Fruit fly (Drosophila melanogaster) whole organism, embryonic: ENCODE measurements around the gene kay.

Experiments
- Abd-B ChIP-seq: fragments of 200-800 bp; sonication (Bioruptor generic); optimal IDR thresholded peaks from 2 replicates; lab custom pipeline; 2018; ENCODE audit warnings: missing biosample characterization, mild to moderate bottlenecking, missing genetic modification characterization, moderate library complexity
- B-H2 ChIP-seq: fragments of 200-800 bp; sonication (Bioruptor generic); optimal IDR thresholded peaks from 2 replicates; lab custom pipeline; 2018; ENCODE audit warnings: missing biosample characterization, mild to moderate bottlenecking, missing genetic modification characterization
- BEAF-32 ChIP-seq: fragments of 200-800 bp; sonication (Bioruptor generic); optimal IDR thresholded peaks from 3 replicates; lab custom pipeline; 2017; ENCODE audit warnings: missing biosample characterization, missing genetic modification characterization, mild to moderate bottlenecking, moderate library complexity, missing genetic modification reagents
- C15 ChIP-seq: fragments of 200-800 bp; sonication (Bioruptor generic); IDR thresholded peaks from 3 replicates; pipeline ENCODE4 v1.3.6; 2022; ENCODE audit warnings: missing biosample characterization, missing genetic modification characterization
- CG10431 ChIP-seq: fragments of 200-800 bp; sonication (Bioruptor generic); optimal IDR thresholded peaks from 3 replicates; lab custom pipeline; 2018; ENCODE audit warnings: missing biosample characterization, mild to moderate bottlenecking, missing genetic modification characterization
- CG10654 ChIP-seq: fragments of 200-800 bp; sonication (Bioruptor generic); optimal IDR thresholded peaks from 2 replicates; lab custom pipeline; 2016; ENCODE audit warnings: missing biosample characterization, missing genetic modification characterization
- CG11093 ChIP-seq: fragments of 200-800 bp; sonication (Bioruptor generic); IDR thresholded peaks from 3 replicates; pipeline ENCODE4 v1.3.6; 2022; ENCODE audit warnings: missing biosample characterization, missing genetic modification characterization
- CG11723 ChIP-seq: fragments of 200-800 bp; sonication (Bioruptor generic); optimal IDR thresholded peaks from 2 replicates; lab custom pipeline; 2017; ENCODE audit warnings: missing biosample characterization, mild to moderate bottlenecking, missing genetic modification characterization
- CG12391 ChIP-seq: fragments of 200-800 bp; sonication (Bioruptor generic); optimal IDR thresholded peaks from 3 replicates; lab custom pipeline; 2018; ENCODE audit warnings: missing biosample characterization, mild to moderate bottlenecking, missing genetic modification characterization, moderate library complexity
- CG14441 ChIP-seq: fragments of 200-800 bp; sonication (Bioruptor generic); IDR thresholded peaks from 2 replicates; pipeline ENCODE4 v1.3.6; 2022; ENCODE audit warnings: missing biosample characterization, missing genetic modification characterization
- CG14965 ChIP-seq: fragments of 200-800 bp; sonication (Bioruptor generic); optimal IDR thresholded peaks from 2 replicates; lab custom pipeline; 2016; ENCODE audit warnings: missing biosample characterization, missing genetic modification characterization, borderline replicate concordance
- CG15011 ChIP-seq: fragments of 200-800 bp; sonication (Bioruptor generic); optimal IDR thresholded peaks from 3 replicates; lab custom pipeline; 2018; ENCODE audit warnings: missing biosample characterization, mild to moderate bottlenecking, missing genetic modification characterization
- CG15269 ChIP-seq: fragments of 200-800 bp; sonication (Bioruptor generic); optimal IDR thresholded peaks from 2 replicates; lab custom pipeline; 2018; ENCODE audit warnings: missing biosample characterization, mild to moderate bottlenecking, missing genetic modification characterization, moderate library complexity
- CG17361 ChIP-seq: fragments of 200-800 bp; sonication (Bioruptor generic); IDR thresholded peaks from 3 replicates; pipeline ENCODE4 v1.3.6; 2022; ENCODE audit warnings: missing biosample characterization, missing genetic modification characterization
- CG31224 ChIP-seq: fragments of 200-800 bp; sonication (Bioruptor generic); IDR thresholded peaks from 2 replicates; pipeline ENCODE4 v1.3.6; 2022; ENCODE audit warnings: missing biosample characterization, missing genetic modification characterization
- CG6765 ChIP-seq: fragments of 200-800 bp; sonication (Bioruptor generic); optimal IDR thresholded peaks from 3 replicates; lab custom pipeline; 2017; ENCODE audit warnings: missing biosample characterization, mild to moderate bottlenecking, missing genetic modification characterization
- CG9215 ChIP-seq: fragments of 200-800 bp; sonication (Bioruptor generic); IDR thresholded peaks from 2 replicates; pipeline ENCODE4 v1.3.6; 2022; ENCODE audit warnings: missing biosample characterization, missing genetic modification characterization
- CG9437 ChIP-seq: fragments of 200-800 bp; sonication (Bioruptor generic); optimal IDR thresholded peaks from 2 replicates; lab custom pipeline; 2018; ENCODE audit warnings: missing biosample characterization, mild to moderate bottlenecking, missing genetic modification characterization
- Fer1 ChIP-seq: fragments of 200-800 bp; sonication (Bioruptor generic); optimal IDR thresholded peaks from 2 replicates; lab custom pipeline; 2017; ENCODE audit warnings: missing biosample characterization, mild to moderate bottlenecking, missing genetic modification characterization
- Gug ChIP-seq: fragments of 200-800 bp; sonication (Bioruptor generic); IDR thresholded peaks from 4 replicates; pipeline ENCODE4 v1.3.6; 2022; ENCODE audit warnings: missing biosample characterization, missing genetic modification characterization
- HLH4C ChIP-seq: fragments of 200-800 bp; sonication (Bioruptor generic); IDR thresholded peaks from 3 replicates; pipeline ENCODE4 v1.3.6; 2022; ENCODE audit warnings: missing biosample characterization, missing genetic modification characterization; ENCODE audit not compliant: partially characterized antibody
- HmgD ChIP-seq: fragments of 200-800 bp; sonication (Bioruptor generic); optimal IDR thresholded peaks from 3 replicates; lab custom pipeline; 2016; ENCODE audit warnings: missing biosample characterization, missing genetic modification characterization
- Hmx ChIP-seq: fragments of 200-800 bp; sonication (Bioruptor generic); optimal IDR thresholded peaks from 2 replicates; lab custom pipeline; 2016; ENCODE audit warnings: missing biosample characterization, missing genetic modification characterization
- Hr39 ChIP-seq: fragments of >200 bp; optimal IDR thresholded peaks from 2 replicates; lab custom pipeline; 2017
- MBD-R2 ChIP-seq: fragments of 200-800 bp; sonication (Bioruptor generic); IDR thresholded peaks from 2 replicates; pipeline ENCODE4 v1.3.6; 2022; ENCODE audit warnings: missing biosample characterization, missing genetic modification characterization
- Meics ChIP-seq: fragments of 200-800 bp; sonication (Bioruptor generic); optimal IDR thresholded peaks from 2 replicates; lab custom pipeline; 2017; ENCODE audit warnings: missing biosample characterization, mild to moderate bottlenecking, missing genetic modification characterization
- Neu2 ChIP-seq: fragments of 200-800 bp; sonication (Bioruptor generic); optimal IDR thresholded peaks from 3 replicates; lab custom pipeline; 2016; ENCODE audit warnings: missing biosample characterization, missing genetic modification characterization, borderline replicate concordance
- amos ChIP-seq: fragments of 200-800 bp; sonication (Bioruptor generic); IDR thresholded peaks from 2 replicates; pipeline ENCODE4 v1.3.6; 2022; ENCODE audit warnings: missing biosample characterization, missing genetic modification characterization; ENCODE audit not compliant: partially characterized antibody
- aop ChIP-seq: fragments of 200-800 bp; sonication (Bioruptor generic); IDR thresholded peaks from 2 replicates; pipeline ENCODE4 v1.3.6; 2022; ENCODE audit warnings: missing biosample characterization, missing genetic modification characterization
- br ChIP-seq: fragments of >200 bp; optimal IDR thresholded peaks from 2 replicates; lab custom pipeline; 2017
- crp ChIP-seq, 2 experiments: fragments of 200-800 bp; sonication (Bioruptor generic); optimal IDR thresholded peaks; 2 replicates in 1 of 2; 3 replicates in 1 of 2; lab custom pipeline; 2017; ENCODE audit warnings: missing biosample characterization in 2 of 2, missing genetic modification characterization in 2 of 2, mild to moderate bottlenecking in 1 of 2, moderate library complexity in 1 of 2
- dati ChIP-seq: fragments of 200-800 bp; sonication (Bioruptor generic); IDR thresholded peaks from 2 replicates; pipeline ENCODE4 v1.3.6; 2022; ENCODE audit warnings: missing biosample characterization, missing genetic modification characterization
- ems ChIP-seq: fragments of 200-800 bp; sonication (Bioruptor generic); optimal IDR thresholded peaks from 3 replicates; lab custom pipeline; 2016; ENCODE audit warnings: missing biosample characterization, missing genetic modification characterization
- eve ChIP-seq, 2 experiments: fragments of >200 bp; optimal IDR thresholded peaks; 2 replicates each; lab custom pipeline; 2017; ENCODE audit warnings: missing biosample characterization in 2 of 2, missing genetic modification characterization in 2 of 2
- fd102C ChIP-seq: fragments of 200-800 bp; sonication (Bioruptor generic); optimal IDR thresholded peaks from 2 replicates; lab custom pipeline; 2018; ENCODE audit warnings: missing biosample characterization, mild to moderate bottlenecking, missing genetic modification characterization, moderate library complexity
- gce ChIP-seq: fragments of 200-800 bp; sonication (Bioruptor generic); IDR thresholded peaks from 3 replicates; pipeline ENCODE4 v1.3.6; 2022; ENCODE audit warnings: missing biosample characterization, missing genetic modification characterization
- mam ChIP-seq: fragments of 200-800 bp; sonication (Bioruptor generic); optimal IDR thresholded peaks from 3 replicates; lab custom pipeline; 2016; ENCODE audit warnings: missing biosample characterization, missing genetic modification characterization
- psq ChIP-seq: fragments of 200-800 bp; sonication (Bioruptor generic); optimal IDR thresholded peaks from 2 replicates; lab custom pipeline; 2017; ENCODE audit warnings: missing biosample characterization, missing genetic modification characterization
- salm ChIP-seq: fragments of 200-800 bp; sonication (Bioruptor generic); optimal IDR thresholded peaks from 2 replicates; lab custom pipeline; 2018; ENCODE audit warnings: missing biosample characterization, mild to moderate bottlenecking, missing genetic modification characterization
- sc ChIP-seq, 3 experiments: fragments of >200 bp in 2 of 3; fragments of 200-800 bp in 1 of 3; sonication (Bioruptor generic) in 1 of 3; optimal IDR thresholded peaks; 2 replicates in 2 of 3; 3 replicates in 1 of 3; lab custom pipeline; 2017; ENCODE audit warnings: mild to moderate bottlenecking in 1 of 3, missing biosample characterization in 1 of 3, missing genetic modification characterization in 1 of 3, missing genetic modification reagents in 1 of 3
- sens-2 ChIP-seq: fragments of 200-800 bp; sonication (Bioruptor generic); IDR thresholded peaks from 2 replicates; pipeline ENCODE4 v1.3.6; 2022; ENCODE audit warnings: missing biosample characterization, missing genetic modification characterization
- slbo ChIP-seq: fragments of 200-800 bp; sonication (Bioruptor generic); IDR thresholded peaks from 2 replicates; pipeline ENCODE4 v1.3.6; 2022; ENCODE audit warnings: missing biosample characterization, missing genetic modification characterization
- slou ChIP-seq: fragments of 200-800 bp; sonication (Bioruptor generic); optimal IDR thresholded peaks from 3 replicates; lab custom pipeline; 2016; ENCODE audit warnings: missing biosample characterization, missing genetic modification characterization
- slp2 ChIP-seq: fragments of 200-800 bp; sonication (Bioruptor generic); optimal IDR thresholded peaks from 2 replicates; lab custom pipeline; 2016; ENCODE audit warnings: missing biosample characterization, missing genetic modification characterization
- sob ChIP-seq: fragments of 200-800 bp; sonication (Bioruptor generic); IDR thresholded peaks from 2 replicates; pipeline ENCODE4 v1.3.6; 2022; ENCODE audit warnings: missing biosample characterization, missing genetic modification characterization
- sr ChIP-seq: fragments of 200-800 bp; sonication (Bioruptor generic); IDR thresholded peaks from 3 replicates; pipeline ENCODE4 v1.3.6; 2022; ENCODE audit warnings: missing biosample characterization, missing genetic modification characterization
- stwl ChIP-seq: fragments of 200-800 bp; sonication (Bioruptor generic); optimal IDR thresholded peaks from 3 replicates; lab custom pipeline; 2018; ENCODE audit warnings: missing biosample characterization, mild to moderate bottlenecking, missing genetic modification characterization, moderate library complexity
- sug ChIP-seq: fragments of 200-800 bp; optimal IDR thresholded peaks from 2 replicates; lab custom pipeline; 2019; ENCODE audit warnings: missing biosample characterization, mild to moderate bottlenecking, missing genetic modification characterization, moderate library complexity
- trem ChIP-seq: fragments of 200-800 bp; optimal IDR thresholded peaks from 3 replicates; lab custom pipeline; 2019; ENCODE audit warnings: missing biosample characterization, mild to moderate bottlenecking, missing genetic modification characterization, moderate library complexity
- trh ChIP-seq: fragments of 200-800 bp; sonication (Bioruptor generic); optimal IDR thresholded peaks from 2 replicates; lab custom pipeline; 2016; ENCODE audit warnings: missing biosample characterization, missing genetic modification characterization

The kay gene

dm6 chr3R:29772090-29772794, 6.4 kb downstream of the kay start (continued):
- TF ChIP-seq C15 (GFP tag; lab: Robert Waterston, UW) (no peak), HLH4C (GFP tag; lab: Robert Waterston, UW) (no peak; the same call in 2 of the 3 replicates), Gug (GFP tag; lab: Robert Waterston, UW) (peak; percentile 42; the same call in 3 of the 4 replicates), CG10431 (GFP tag; lab: Kevin White, UChicago) (no peak), eve (GFP tag; optimal IDR thresholded peaks at IDR 0.05; lab: Kevin White, UChicago) (no peak), CG9215 (GFP tag; lab: Robert Waterston, UW) (peak; percentile 32; the same call in 1 of the 2 replicates), trem (tag; lab: Kevin White, UChicago) (no peak), CG6765 (GFP tag; lab: Kevin White, UChicago) (no peak), CG17361 (peak; percentile 86), CG11093 (GFP tag; lab: Robert Waterston, UW) (no peak), slbo (peak; percentile 44), CG14441 (GFP tag; lab: Robert Waterston, UW) (peak; percentile 42; the same call in 1 of the 2 replicates), br (lab: Kevin White, UChicago) (no peak), psq (peak; percentile 89), CG15011 (peak; percentile 8), aop (no peak), slou (GFP tag; lab: Kevin White, UChicago) (no peak), sr (GFP tag; lab: Robert Waterston, UW) (peak; percentile 32; the same call in 1 of the 3 replicates), CG11723 (peak; percentile 30), slp2 (GFP tag; lab: Kevin White, UChicago) (peak; percentile 13), Abd-B (GFP tag; lab: Kevin White, UChicago) (peak; percentile 45), sob (GFP tag; lab: Robert Waterston, UW) (peak; percentile 54; the same call in 1 of the 2 replicates), gce (no peak), Neu2 (GFP tag; lab: Kevin White, UChicago) (no peak), Fer1 (no peak), ems (GFP tag; lab: Kevin White, UChicago) (no peak), crp (GFP tag; optimal IDR thresholded peaks at IDR 0.05; lab: Kevin White, UChicago) (peak in 1 of 2 experiments; percentile 50), HmgD (no peak), CG9437 (GFP tag; lab: Kevin White, UChicago) (peak; percentile 93), CG14965 (GFP tag; lab: Kevin White, UChicago) (no peak), Meics (GFP tag; lab: Kevin White, UChicago) (peak; percentile 60), CG12391 (tag; lab: Kevin White, UChicago) (peak; percentile 40), sc (optimal IDR thresholded peaks at IDR 0.05; lab: Kevin White, UChicago) (no peak), sc (GFP tag; optimal IDR thresholded peaks at IDR 0.05; lab: Kevin White, UChicago) (no peak), dati (no peak), trh (GFP tag; lab: Kevin White, UChicago) (no peak), sug (tag; lab: Kevin White, UChicago) (no peak), MBD-R2 (GFP tag; lab: Robert Waterston, UW) (no peak), CG10654 (GFP tag; lab: Kevin White, UChicago) (peak; percentile 25), amos (no peak), stwl (tag; lab: Kevin White, UChicago) (no peak), Hmx (GFP tag; lab: Kevin White, UChicago) (peak; percentile 13), sens-2 (GFP tag; lab: Robert Waterston, UW) (no peak), CG31224 (no peak), CG15269 (tag; lab: Kevin White, UChicago) (no peak), fd102C (GFP tag; lab: Kevin White, UChicago) (no peak), B-H2 (GFP tag; lab: Kevin White, UChicago) (no peak), BEAF-32 (GFP tag; lab: Kevin White, UChicago) (peak; percentile 64), Hr39 (no peak), salm (tag; lab: Kevin White, UChicago) (no peak), mam (GFP tag; lab: Kevin White, UChicago) (peak; percentile 2)
